Worm (Caenorhabditis elegans) whole organism, midembryonic: ENCODE measurements around the gene F38A1.6.
A peak's percentile ranks its signal among the peaks of the same experiment; 100 is the strongest.

Experiments
- T22C8.4 ChIP-seq: fragments of 200-800 bp; sonication (Bioruptor generic); IDR thresholded peaks from 2 replicates; pipeline ENCODE4 v1.3.6; 2022; ENCODE audit warnings: missing genetic modification characterization, missing compliant biosample characterization
- cog-1 ChIP-seq: sonication (generic microtip); optimal IDR thresholded peaks from 2 replicates; lab custom pipeline; 2016; ENCODE audit warnings: missing genetic modification characterization, missing compliant biosample characterization
- flt-1 ChIP-seq: fragments of 200-800 bp; sonication (Bioruptor generic); IDR thresholded peaks from 2 replicates; pipeline ENCODE4 v1.3.6; 2022; ENCODE audit warnings: missing genetic modification characterization, missing compliant biosample characterization
- klf-2 ChIP-seq: fragments of 200-800 bp; sonication (Bioruptor generic); conservative IDR thresholded peaks from 2 replicates; pipeline ENCODE4 v1.3.6; 2022; ENCODE audit warnings: missing genetic modification reagents, missing genetic modification characterization, missing compliant biosample characterization
- med-1 ChIP-seq: sonication (generic microtip); optimal IDR thresholded peaks from 2 replicates; lab custom pipeline; 2017; ENCODE audit warnings: missing genetic modification characterization, mild to moderate bottlenecking, missing compliant biosample characterization, antibody characterized with exemption, missing genetic modification reagents; ENCODE audit not compliant: insufficient read depth
- ref-1 ChIP-seq: fragments of 200-800 bp; sonication (Bioruptor generic); conservative IDR thresholded peaks from 2 replicates; pipeline ENCODE4 v1.3.6; 2022; ENCODE audit warnings: missing genetic modification reagents, missing genetic modification characterization, missing compliant biosample characterization
- tab-1 ChIP-seq: fragments of 200-800 bp; sonication (Bioruptor generic); IDR thresholded peaks from 2 replicates; pipeline ENCODE4 v1.3.6; 2022; ENCODE audit warnings: missing genetic modification characterization, missing compliant biosample characterization
- ztf-23 ChIP-seq: fragments of 200-800 bp; sonication (Bioruptor generic); IDR thresholded peaks from 2 replicates; pipeline ENCODE4 v1.3.6; 2022; ENCODE audit warnings: missing genetic modification reagents, missing genetic modification characterization, missing compliant biosample characterization
- ztf-29 ChIP-seq: fragments of 200-800 bp; sonication (Bioruptor generic); IDR thresholded peaks from 2 replicates; pipeline ENCODE4 v1.3.6; 2022; ENCODE audit warnings: missing genetic modification reagents, missing genetic modification characterization, missing compliant biosample characterization

F38A1.6 gene

DNA sequence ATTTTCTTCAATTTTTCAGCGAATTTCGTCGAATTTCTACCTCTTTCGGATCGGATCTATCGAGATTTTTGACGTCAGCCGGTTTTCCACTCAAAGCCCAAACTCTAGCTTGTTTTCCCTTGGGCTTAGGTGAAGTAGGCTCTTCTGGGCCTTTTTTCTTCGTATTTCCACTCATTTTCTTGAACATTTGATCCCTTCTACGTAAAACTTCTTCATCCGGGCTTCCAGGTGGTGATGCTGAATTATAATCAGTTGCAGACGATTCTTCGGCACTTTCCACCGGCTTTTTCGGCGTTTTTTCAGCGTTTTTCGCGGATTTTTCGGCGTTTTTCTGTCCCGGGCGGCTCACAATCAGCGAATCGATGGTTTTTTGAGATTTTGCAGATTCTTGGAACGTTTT, 13.5 kb upstream of the F38A1.6 start:
- TF ChIP-seq flt-1 (GFP tag; lab: Robert Waterston, UW) = no peak
- no peak for TF ChIP-seq T22C8.4 (GFP tag; lab: Robert Waterston, UW)
- TF ChIP-seq cog-1 (tag; lab: Kevin White, UChicago) = no peak
- TF ChIP-seq med-1 (GFP tag; lab: Kevin White, UChicago) = no peak
- no peak for TF ChIP-seq ref-1 (GFP tag; lab: Robert Waterston, UW)
- no peak for TF ChIP-seq ztf-29
- no peak for TF ChIP-seq tab-1 (GFP tag; lab: Robert Waterston, UW)
- no peak for TF ChIP-seq klf-2
- no peak for TF ChIP-seq ztf-23

DNA sequence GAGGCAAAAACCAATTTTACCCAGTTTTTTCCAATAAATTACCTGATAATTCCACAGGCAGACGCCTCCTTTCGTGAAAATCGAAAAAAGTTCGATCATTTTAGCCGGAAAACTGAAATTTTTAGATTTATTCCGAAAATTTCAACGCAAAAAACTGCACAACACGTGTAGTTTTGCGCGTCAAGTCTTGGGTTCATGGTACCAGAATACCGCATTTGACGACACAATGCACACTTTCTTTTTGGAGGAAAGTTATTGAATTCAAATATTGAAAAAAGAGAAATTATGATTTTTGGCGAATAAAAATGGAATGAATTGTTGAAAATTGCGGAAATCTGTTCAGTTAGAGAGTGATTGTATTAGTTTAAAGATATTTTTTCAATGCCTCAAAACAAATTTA, 12.0 kb upstream of the F38A1.6 start, which contains the start of gene F38A1.8:
F38A1.8 (minus strand) TSS at position 167 of the 400 bp plus-strand sequence.
- TF ChIP-seq ref-1 (GFP tag; lab: Robert Waterston, UW) (no peak), tab-1 (GFP tag; lab: Robert Waterston, UW) (no peak), T22C8.4 (GFP tag; lab: Robert Waterston, UW) (no peak), ztf-23 (0 out of 2 replicates have a peak, but pooled peaks have one; percentile 41), med-1 (GFP tag; lab: Kevin White, UChicago) (no peak), flt-1 (GFP tag; lab: Robert Waterston, UW) (no peak), cog-1 (tag; lab: Kevin White, UChicago) (no peak), ztf-29 (no peak)

DNA sequence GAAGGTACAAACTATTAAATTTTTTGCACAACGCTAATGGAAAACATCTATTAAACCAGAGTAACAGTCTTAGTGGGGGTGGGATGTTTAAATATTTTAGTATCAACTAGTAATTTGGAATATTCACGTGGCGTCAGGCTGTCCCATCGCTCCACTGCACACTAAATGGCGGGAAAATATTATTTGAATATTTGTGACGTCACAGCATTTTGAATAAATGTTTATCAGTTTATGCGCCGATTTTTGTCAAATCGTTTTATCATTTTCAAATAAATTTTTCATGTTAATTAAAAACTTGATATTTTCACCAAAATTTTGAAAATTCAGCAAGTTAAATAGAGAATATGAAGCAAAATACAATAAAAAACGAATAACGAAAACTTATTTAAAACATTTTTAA, 8.4 kb upstream of the F38A1.6 start, which contains the start of gene F38A1.15:
F38A1.15 (minus strand) TSS at position 101 of the 400 bp plus-strand sequence.
- no peak for TF ChIP-seq med-1 (GFP tag; lab: Kevin White, UChicago)
- no peak for TF ChIP-seq ref-1 (GFP tag; lab: Robert Waterston, UW)
- TF ChIP-seq klf-2 = no peak
- no peak for TF ChIP-seq tab-1 (GFP tag; lab: Robert Waterston, UW)

DNA sequence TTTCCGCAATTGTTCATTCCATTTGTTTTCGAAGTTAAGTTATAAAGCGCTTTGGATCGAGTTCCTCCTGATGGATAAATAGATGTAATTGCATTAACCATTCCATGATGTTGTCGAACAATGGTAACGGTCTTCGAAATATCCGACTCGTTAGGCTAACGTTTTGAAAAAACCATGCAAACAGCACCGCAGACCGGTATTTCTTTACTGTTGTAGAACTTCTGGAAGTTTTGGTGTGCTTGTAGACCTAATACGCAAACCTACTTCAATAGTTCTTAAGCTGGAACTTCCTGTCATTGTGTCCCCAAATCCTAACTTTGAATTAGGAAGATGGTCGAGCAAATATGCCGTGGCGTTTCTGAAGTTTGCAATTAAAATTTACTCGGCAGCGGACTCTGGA, 6.4 kb upstream of the F38A1.6 start, which contains the start of gene F38A1.9:
F38A1.9 (minus strand) TSS at position 101 of the 400 bp plus-strand sequence.
- TF ChIP-seq ztf-23 = no peak
- TF ChIP-seq ref-1 (GFP tag; lab: Robert Waterston, UW) = no peak
- TF ChIP-seq cog-1 (tag; lab: Kevin White, UChicago) = no peak
- no peak for TF ChIP-seq med-1 (GFP tag; lab: Kevin White, UChicago)
- no peak for TF ChIP-seq klf-2
- no peak for TF ChIP-seq tab-1 (GFP tag; lab: Robert Waterston, UW)
- no peak for TF ChIP-seq flt-1 (GFP tag; lab: Robert Waterston, UW)
- TF ChIP-seq T22C8.4 (GFP tag; lab: Robert Waterston, UW) = no peak
- no peak for TF ChIP-seq ztf-29

DNA sequence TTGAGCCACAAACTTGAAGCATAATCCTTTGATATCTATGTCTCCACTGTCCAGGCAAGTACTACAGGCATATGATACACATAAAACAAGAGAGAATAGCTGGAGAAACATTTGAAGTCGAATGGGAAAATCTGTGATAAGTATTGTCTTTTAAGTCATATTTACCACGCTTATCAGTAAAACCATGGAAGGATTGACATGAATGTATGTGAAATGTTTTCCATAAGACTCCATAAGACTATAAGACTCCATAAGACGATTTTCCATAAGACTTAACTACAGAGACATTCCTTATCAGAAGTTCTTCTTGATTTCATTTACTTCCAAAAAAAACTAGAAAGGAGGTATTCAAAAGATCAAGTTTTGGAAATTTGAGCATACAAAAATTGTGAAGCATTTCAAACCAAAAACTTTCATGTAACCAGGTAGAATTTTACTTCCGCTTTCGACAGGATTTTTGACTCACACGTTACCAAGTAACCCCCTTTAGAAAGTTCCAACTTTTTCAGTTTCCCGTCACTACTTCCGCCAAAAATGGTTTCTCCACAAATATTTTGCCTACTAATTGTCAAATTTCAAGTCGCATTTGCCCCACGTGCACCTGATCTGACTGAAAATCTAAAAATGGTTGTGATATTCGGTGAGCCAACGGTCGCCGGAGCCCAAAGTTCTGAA, 4.8 kb upstream of the F38A1.6 start, which contains the start of the genes clec-165 and F38A1.11:
clec-165 (minus strand) TSS at position 125 of the 675 bp plus-strand sequence.
F38A1.11 (plus strand) TSS at position 625 of the 675 bp plus-strand sequence.
- TF ChIP-seq ztf-23 = no peak
- no peak for TF ChIP-seq T22C8.4 (GFP tag; lab: Robert Waterston, UW)
- TF ChIP-seq flt-1 (GFP tag; lab: Robert Waterston, UW) = no peak
- TF ChIP-seq ztf-29 = no peak
- no peak for TF ChIP-seq ref-1 (GFP tag; lab: Robert Waterston, UW)
- no peak for TF ChIP-seq cog-1 (tag; lab: Kevin White, UChicago)

DNA sequence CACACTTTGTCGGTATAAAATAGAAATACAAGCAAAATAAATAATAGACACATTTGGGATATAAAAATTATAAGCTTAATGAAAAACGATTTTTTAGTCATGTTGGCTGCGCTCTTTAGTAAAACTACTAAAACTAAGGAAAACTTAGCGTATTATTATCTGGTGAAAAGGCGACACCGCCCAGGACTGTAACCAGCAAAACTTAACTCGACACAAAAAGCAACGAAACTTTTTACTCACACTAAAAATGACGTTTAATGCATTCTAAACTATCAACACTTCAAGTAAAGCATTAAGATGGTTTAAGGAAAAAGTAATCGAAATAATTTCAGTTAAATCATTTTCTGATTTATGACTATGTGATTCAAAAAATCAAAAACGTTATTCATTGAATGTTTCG, 4.0 kb downstream of the F38A1.6 start, which contains the start of gene clec-167:
clec-167 (minus strand) TSS at position 101 of the 400 bp plus-strand sequence.
- TF ChIP-seq ref-1 (GFP tag; lab: Robert Waterston, UW) = no peak
- no peak for TF ChIP-seq ztf-23
- no peak for TF ChIP-seq klf-2
- no peak for TF ChIP-seq ztf-29
- TF ChIP-seq T22C8.4 (GFP tag; lab: Robert Waterston, UW) = no peak
- no peak for TF ChIP-seq med-1 (GFP tag; lab: Kevin White, UChicago)
- TF ChIP-seq tab-1 (GFP tag; lab: Robert Waterston, UW) = no peak
- TF ChIP-seq flt-1 (GFP tag; lab: Robert Waterston, UW) = no peak

DNA sequence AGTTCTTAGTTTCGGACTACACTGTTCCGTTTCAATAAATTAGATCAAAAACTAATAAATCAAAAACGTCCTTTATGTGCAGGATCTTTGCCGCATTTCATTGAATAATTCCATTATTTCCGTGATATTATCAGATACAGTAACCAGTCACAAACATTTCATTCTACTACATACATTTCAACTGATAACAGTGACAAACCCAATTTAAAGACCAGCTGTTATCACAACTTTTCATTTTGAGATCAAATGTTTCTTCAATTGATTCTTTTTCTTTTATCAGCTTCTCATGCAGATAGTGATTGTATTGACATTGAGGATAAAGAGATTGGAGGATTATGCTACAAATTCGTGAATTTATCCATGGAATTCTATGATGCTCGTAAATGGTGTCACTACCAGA, 5.1 kb downstream of the F38A1.6 start, which contains the start of gene clec-168:
clec-168 (plus strand) TSS at position 247 of the 400 bp plus-strand sequence.
- TF ChIP-seq tab-1 (GFP tag; lab: Robert Waterston, UW) (no peak), flt-1 (GFP tag; lab: Robert Waterston, UW) (no peak), cog-1 (tag; lab: Kevin White, UChicago) (no peak), klf-2 (no peak), ztf-23 (no peak), T22C8.4 (GFP tag; lab: Robert Waterston, UW) (no peak), ztf-29 (no peak), ref-1 (GFP tag; lab: Robert Waterston, UW) (no peak), med-1 (GFP tag; lab: Kevin White, UChicago) (no peak)

DNA sequence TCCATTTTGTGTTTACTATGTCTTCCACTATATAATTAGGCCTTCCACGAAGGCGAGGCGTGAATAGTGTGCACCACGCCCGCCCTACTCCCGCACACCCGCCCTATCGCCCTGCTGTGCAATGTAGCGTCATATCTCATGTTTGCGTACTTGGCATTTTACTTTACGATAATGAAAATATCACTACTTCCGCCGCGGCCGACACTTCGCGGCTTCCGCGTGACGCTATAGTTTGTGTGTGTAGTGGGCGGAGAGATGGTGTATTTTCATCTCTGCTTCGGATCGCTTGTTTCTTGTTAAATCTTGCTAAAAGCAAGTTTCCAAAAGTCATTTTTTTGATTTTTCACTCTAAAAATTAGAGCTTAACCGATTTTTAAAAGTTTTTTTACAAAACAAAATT, 8.8 kb downstream of the F38A1.6 start:
- TF ChIP-seq ztf-29 = no peak
- TF ChIP-seq klf-2 = no peak
- no peak for TF ChIP-seq T22C8.4 (GFP tag; lab: Robert Waterston, UW)
- TF ChIP-seq med-1 (GFP tag; lab: Kevin White, UChicago) = no peak
- TF ChIP-seq flt-1 (GFP tag; lab: Robert Waterston, UW) = no peak
- no peak for TF ChIP-seq cog-1 (tag; lab: Kevin White, UChicago)
- no peak for TF ChIP-seq tab-1 (GFP tag; lab: Robert Waterston, UW)
- no peak for TF ChIP-seq ztf-23
- TF ChIP-seq ref-1 (GFP tag; lab: Robert Waterston, UW) = no peak

DNA sequence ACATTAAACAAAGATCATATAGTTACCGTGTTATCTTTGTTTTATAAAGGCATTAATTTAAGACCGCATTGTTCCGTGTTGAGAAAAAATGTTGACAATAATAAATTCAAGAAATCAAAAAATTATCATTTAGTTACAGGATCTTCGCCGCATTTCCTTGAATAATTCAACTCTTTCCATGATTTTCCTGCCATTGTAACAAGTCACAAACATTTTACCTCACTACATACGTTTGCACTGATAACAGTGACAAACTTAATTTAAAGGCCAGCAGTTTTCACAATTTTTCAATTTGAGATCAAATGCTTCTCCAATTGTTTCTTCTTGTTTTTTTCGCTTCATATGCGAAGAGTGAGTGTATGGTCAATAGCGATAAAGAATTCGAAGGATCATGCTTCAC, 9.4 kb downstream of the F38A1.6 start, which contains the start of gene clec-169:
clec-169 (plus strand) TSS at position 301 of the 400 bp plus-strand sequence.
- TF ChIP-seq ref-1 (GFP tag; lab: Robert Waterston, UW) = no peak
- no peak for TF ChIP-seq med-1 (GFP tag; lab: Kevin White, UChicago)
- TF ChIP-seq ztf-29 = no peak
